Fruit fly (Drosophila melanogaster) S2 (cell line): ENCODE measurements around the gene mthl7.

Source experiments
- CG8478 ChIP-seq: fragments of >200 bp; optimal IDR thresholded peaks from 2 replicates; lab custom pipeline; 2018
- CTCF ChIP-seq, 2 experiments: fragments of >200 bp; optimal IDR thresholded peaks; 2 replicates each; lab custom pipeline; 2018

Gene mthl7

dm6 chr3L:8151727-8152199 is 28.6 kb downstream of the mthl7 start, which contains the start of gene CG13676:
Gene CG13676 (minus strand): TSS chr3L:8151813.
- TF ChIP-seq CG8478 (lab: Kevin White, UChicago) (no peak), CTCF (optimal IDR thresholded peaks at IDR 0.05; lab: Kevin White, UChicago) (no peak)

dm6 chr3L:8150812-8151211 is 29.5 kb downstream of the mthl7 start:
- no peak for TF ChIP-seq CG8478 (lab: Kevin White, UChicago)
- TF ChIP-seq CTCF (optimal IDR thresholded peaks at IDR 0.05; lab: Kevin White, UChicago) = no peak

- no peak for TF ChIP-seq CTCF (optimal IDR thresholded peaks at IDR 0.05; lab: Kevin White, UChicago)
- TF ChIP-seq CG8478 (lab: Kevin White, UChicago) = no peak
Measured at dm6 chr3L:8150284-8150683, 30.0 kb downstream of the mthl7 start.

dm6 chr3L:8137448-8137906 is 42.8 kb downstream of the mthl7 start, which contains the start of the genes Setx and mus301:
Gene Setx (minus strand): TSS chr3L:8137498.
Gene mus301 (plus strand): TSS chr3L:8137808.
- TF ChIP-seq CTCF (optimal IDR thresholded peaks at IDR 0.05; lab: Kevin White, UChicago) = peak in 1 of 2 experiments; percentile 24
- no peak for TF ChIP-seq CG8478 (lab: Kevin White, UChicago)
